Worm (Caenorhabditis elegans): ENCODE measurements around the gene clec-130.

- TF ChIP-seq nhr-77 (tag; optimal IDR thresholded peaks at IDR 0.05): no peak
- no peak for TF ChIP-seq mab-5 (tag; optimal IDR thresholded peaks at IDR 0.05)
- no peak for TF ChIP-seq ceh-82 (tag; optimal IDR thresholded peaks at IDR 0.05)
- no peak for TF ChIP-seq dmd-4 (tag; optimal IDR thresholded peaks at IDR 0.05)
- peak; percentile 23 for TF ChIP-seq nhr-6 (tag; optimal IDR thresholded peaks at IDR 0.05)
- peak; percentile 28 for TF ChIP-seq nhr-21 (tag; optimal IDR thresholded peaks at IDR 0.05)
- peak; percentile 58 for TF ChIP-seq F13H6.1 (tag; optimal IDR thresholded peaks at IDR 0.05)
- TF ChIP-seq nhr-237 (tag; optimal IDR thresholded peaks at IDR 0.05): no peak
These were observed 19.9 kb upstream of the clec-130 start, which contains the start of gene dnc-3 for ce11 chrII:3553453-3553852.
